Worm (Caenorhabditis elegans) whole organism, L4 larva: ENCODE measurements around the gene snpc-1.3.

ENCODE experiments used
- F10B5.3 ChIP-seq: sonication (generic microtip); optimal IDR thresholded peaks from 2 replicates; lab custom pipeline; 2016; ENCODE audit warnings: mild to moderate bottlenecking, missing genetic modification characterization, missing compliant biosample characterization
- F26F4.8 ChIP-seq: fragments of 200-800 bp; sonication (Bioruptor generic); conservative IDR thresholded peaks from 2 replicates; pipeline ENCODE4 v1.3.6; 2022; ENCODE audit warnings: missing genetic modification characterization, missing compliant biosample characterization
- Y75B8A.6 ChIP-seq: fragments of 200-800 bp; sonication (Bioruptor generic); IDR thresholded peaks from 2 replicates; pipeline ENCODE4 v1.3.6; 2022; ENCODE audit warnings: missing genetic modification reagents, missing genetic modification characterization, missing compliant biosample characterization
- ZK546.5 ChIP-seq, 2 experiments: sonication (generic microtip); optimal IDR thresholded peaks; 2 replicates each; lab custom pipeline; 2017; ENCODE audit warnings: missing biosample characterization in 2 of 2, missing genetic modification characterization in 2 of 2
- aha-1 ChIP-seq: fragments of 150-350 bp; peaks from one replicate; lab custom pipeline; 2014; ENCODE audit warnings: missing biosample characterization, missing genetic modification characterization
- aly-2 ChIP-seq: sonication (generic microtip); optimal IDR thresholded peaks from 2 replicates; lab custom pipeline; 2018; ENCODE audit warnings: missing biosample characterization, missing genetic modification characterization
- ama-1 ChIP-seq: fragments of 150-350 bp; optimal IDR thresholded peaks from 2 replicates; lab custom pipeline; 2014; ENCODE audit warnings: inconsistent platforms, mixed read lengths
- ceh-20 ChIP-seq: fragments of 200-800 bp; sonication (Bioruptor generic); IDR thresholded peaks from 2 replicates; pipeline ENCODE4 v1.3.6; 2022; ENCODE audit warnings: missing genetic modification reagents, missing genetic modification characterization, missing compliant biosample characterization
- ceh-28 ChIP-seq: fragments of 150-350 bp; optimal IDR thresholded peaks from 2 replicates; lab custom pipeline; 2014; ENCODE audit warnings: missing biosample characterization, missing genetic modification reagents, missing genetic modification characterization
- ceh-32 ChIP-seq: sonication (generic microtip); optimal IDR thresholded peaks from 2 replicates; lab custom pipeline; 2016; ENCODE audit warnings: mild to moderate bottlenecking, missing genetic modification characterization, missing compliant biosample characterization; ENCODE audit not compliant: poor library complexity
- ceh-44 ChIP-seq: fragments of 200-800 bp; sonication (Bioruptor generic); IDR thresholded peaks from 2 replicates; pipeline ENCODE4 v1.3.6; 2022; ENCODE audit warnings: missing genetic modification reagents, missing genetic modification characterization, missing compliant biosample characterization
- ceh-62 ChIP-seq: sonication (generic microtip); optimal IDR thresholded peaks from 2 replicates; lab custom pipeline; 2017; ENCODE audit warnings: missing biosample characterization, missing genetic modification characterization
- ceh-82 ChIP-seq: sonication (generic microtip); optimal IDR thresholded peaks from 2 replicates; lab custom pipeline; 2017; ENCODE audit warnings: missing biosample characterization, missing genetic modification characterization
- dmd-6 ChIP-seq: fragments of 200-800 bp; sonication (Bioruptor generic); IDR thresholded peaks from 2 replicates; pipeline ENCODE4 v1.3.6; 2022; ENCODE audit warnings: missing genetic modification reagents, missing genetic modification characterization, missing compliant biosample characterization
- dmd-9 ChIP-seq: fragments of 200-800 bp; sonication (Bioruptor generic); IDR thresholded peaks from 2 replicates; pipeline ENCODE4 v1.3.6; 2022; ENCODE audit warnings: missing genetic modification reagents, missing genetic modification characterization, missing compliant biosample characterization
- duxl-1 ChIP-seq: sonication (generic microtip); optimal IDR thresholded peaks from 2 replicates; lab custom pipeline; 2016; ENCODE audit warnings: mild to moderate bottlenecking, missing genetic modification characterization, moderate library complexity, missing compliant biosample characterization; ENCODE audit not compliant: poor library complexity
- fos-1 ChIP-seq: fragments of 150-350 bp; optimal IDR thresholded peaks from 2 replicates; lab custom pipeline; 2014; ENCODE audit warnings: missing biosample characterization, missing genetic modification characterization
- hif-1 ChIP-seq, 2 experiments: sonication (generic microtip); optimal IDR thresholded peaks; 2 replicates each; lab custom pipeline; 2016 to 2017; ENCODE audit warnings: missing compliant biosample characterization in 2 of 2, missing genetic modification characterization in 2 of 2, missing genetic modification reagents in 2 of 2, missing genotype in 2 of 2, mild to moderate bottlenecking in 1 of 2
- jun-1 ChIP-seq: fragments of 150-350 bp; optimal IDR thresholded peaks from 2 replicates; lab custom pipeline; 2014; ENCODE audit warnings: missing biosample characterization, missing genetic modification reagents, missing genetic modification characterization
- lim-7 ChIP-seq: fragments of 200-800 bp; sonication (Bioruptor generic); IDR thresholded peaks from 2 replicates; pipeline ENCODE4 v1.3.6; 2022; ENCODE audit warnings: missing genetic modification characterization, missing compliant biosample characterization
- madf-5 ChIP-seq, 2 experiments: fragments of 200-800 bp; sonication (Bioruptor generic); IDR thresholded peaks; 2 replicates each; pipeline ENCODE4 v1.3.6; 2022; ENCODE audit warnings: missing compliant biosample characterization in 2 of 2, missing genetic modification characterization in 2 of 2
- madf-9 ChIP-seq: fragments of 200-800 bp; sonication (Bioruptor generic); conservative IDR thresholded peaks from 2 replicates; pipeline ENCODE4 v1.3.6; 2022; ENCODE audit warnings: missing genetic modification reagents, missing genetic modification characterization, missing compliant biosample characterization
- mdl-1 ChIP-seq, 2 experiments: fragments of 150-350 bp in 1 of 2; sonication (generic microtip) in 1 of 2; optimal IDR thresholded peaks; 2 replicates each; lab custom pipeline; 2014 to 2017; ENCODE audit warnings: missing biosample characterization in 2 of 2, missing genetic modification characterization in 2 of 2
- mdt-29 ChIP-seq: fragments of 200-800 bp; sonication (Bioruptor generic); IDR thresholded peaks from 2 replicates; pipeline ENCODE4 v1.3.6; 2022; ENCODE audit warnings: missing genetic modification reagents, missing genetic modification characterization, missing compliant biosample characterization
- mep-1 ChIP-seq: fragments of 150-350 bp; sonication (generic microtip); optimal IDR thresholded peaks from 3 replicates; lab custom pipeline; 2014; ENCODE audit warnings: missing biosample characterization, missing genetic modification characterization
- mes-2 ChIP-seq: sonication (generic microtip); optimal IDR thresholded peaks from 2 replicates; lab custom pipeline; 2016; ENCODE audit warnings: missing genotype, mild to moderate bottlenecking, missing genetic modification characterization, missing compliant biosample characterization; ENCODE audit not compliant: poor library complexity, severe bottlenecking
- mxl-2 ChIP-seq: fragments of 200-800 bp; sonication (Bioruptor generic); conservative IDR thresholded peaks from 2 replicates; pipeline ENCODE4 v1.3.6; 2022; ENCODE audit warnings: missing genetic modification reagents, missing genetic modification characterization, missing compliant biosample characterization
- nhr-111 ChIP-seq: fragments of 200-800 bp; sonication (Bioruptor generic); optimal IDR thresholded peaks from 2 replicates; lab custom pipeline; 2018; ENCODE audit warnings: mild to moderate bottlenecking, missing genetic modification characterization, missing compliant biosample characterization
- nhr-237 ChIP-seq: sonication (generic microtip); optimal IDR thresholded peaks from 2 replicates; lab custom pipeline; 2017; ENCODE audit warnings: missing biosample characterization, missing genetic modification characterization
- nhr-41 ChIP-seq: fragments of 200-800 bp; sonication (Bioruptor generic); IDR thresholded peaks from 2 replicates; pipeline ENCODE4 v1.3.6; 2022; ENCODE audit warnings: missing genetic modification reagents, missing genetic modification characterization, missing compliant biosample characterization
- nhr-48 ChIP-seq: sonication (generic microtip); optimal IDR thresholded peaks from 2 replicates; lab custom pipeline; 2016; ENCODE audit warnings: mild to moderate bottlenecking, missing genetic modification characterization, missing compliant biosample characterization
- php-3 ChIP-seq: fragments of 200-800 bp; sonication (Bioruptor generic); IDR thresholded peaks from 2 replicates; pipeline ENCODE4 v1.3.6; 2022; ENCODE audit warnings: missing genetic modification reagents, missing genetic modification characterization, missing compliant biosample characterization
- set-16 ChIP-seq: fragments of 200-800 bp; sonication (Bioruptor generic); IDR thresholded peaks from 2 replicates; pipeline ENCODE4 v1.3.6; 2022; ENCODE audit warnings: missing genetic modification reagents, missing genetic modification characterization, missing compliant biosample characterization
- snpc-4 ChIP-seq: fragments of 150-350 bp; optimal IDR thresholded peaks from 2 replicates; lab custom pipeline; 2014; ENCODE audit warnings: missing biosample characterization, missing genetic modification characterization
- spr-3 ChIP-seq: fragments of 200-800 bp; sonication (Bioruptor generic); optimal IDR thresholded peaks from 2 replicates; lab custom pipeline; 2018; ENCODE audit warnings: mild to moderate bottlenecking, missing genetic modification characterization, missing compliant biosample characterization
- tag-97 ChIP-seq: fragments of 200-800 bp; sonication (Bioruptor generic); IDR thresholded peaks from 2 replicates; pipeline ENCODE4 v1.3.6; 2022; ENCODE audit warnings: missing genetic modification characterization, missing compliant biosample characterization
- tra-1 ChIP-seq: fragments of 200-800 bp; sonication (Bioruptor generic); IDR thresholded peaks from 2 replicates; pipeline ENCODE4 v1.3.6; 2022; ENCODE audit warnings: missing genetic modification reagents, missing genetic modification characterization, missing compliant biosample characterization
- unc-62 ChIP-seq, 3 experiments: fragments of 150-350 bp in 1 of 3; sonication (generic microtip); optimal IDR thresholded peaks in 2 of 3; peaks in 1 of 3; 1 replicate in 1 of 3; 2 replicates in 2 of 3; lab custom pipeline; 2014 to 2017; ENCODE audit warnings: missing biosample characterization in 3 of 3, missing genetic modification characterization in 3 of 3, missing genetic modification reagents in 3 of 3, missing genotype in 1 of 3
- vab-7 ChIP-seq: fragments of 200-800 bp; sonication (Bioruptor generic); IDR thresholded peaks from 2 replicates; pipeline ENCODE4 v1.3.6; 2022; ENCODE audit warnings: missing genetic modification reagents, missing genetic modification characterization, missing compliant biosample characterization
- ztf-7 ChIP-seq: fragments of 150-350 bp; optimal IDR thresholded peaks from 2 replicates; lab custom pipeline; 2014; ENCODE audit warnings: missing biosample characterization, missing genetic modification characterization

Gene snpc-1.3

DNA sequence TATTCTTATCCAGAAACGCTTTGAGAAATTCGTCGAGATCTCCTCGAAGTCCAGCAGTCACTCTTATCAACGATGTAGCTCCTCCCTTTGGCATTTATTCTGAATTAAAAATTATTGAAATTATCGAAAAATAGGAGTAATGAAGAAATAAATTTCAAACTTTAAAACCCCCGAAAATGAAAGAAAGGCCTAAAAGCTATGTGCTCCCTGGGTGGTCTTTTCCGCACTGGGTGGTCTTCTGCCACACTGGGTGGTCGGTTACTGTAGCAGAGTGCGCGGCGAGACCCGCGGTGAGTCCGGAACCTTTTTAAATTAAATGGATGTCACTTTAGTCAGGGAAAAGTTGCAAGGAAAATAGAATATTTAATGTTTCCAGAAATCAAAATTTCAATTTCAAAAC, at the start of gene snpc-1.3:
TSS of gene snpc-1.3 (minus strand) at position 101 of the 400 bp plus-strand sequence.
- 0 out of 2 replicates have a peak, but pooled peaks have one; percentile 63 for TF ChIP-seq tra-1 (GFP tag; lab: Robert Waterston, UW)
- no peak for TF ChIP-seq ZK546.5 (tag; optimal IDR thresholded peaks at IDR 0.05; lab: Kevin White, UChicago)

DNA sequence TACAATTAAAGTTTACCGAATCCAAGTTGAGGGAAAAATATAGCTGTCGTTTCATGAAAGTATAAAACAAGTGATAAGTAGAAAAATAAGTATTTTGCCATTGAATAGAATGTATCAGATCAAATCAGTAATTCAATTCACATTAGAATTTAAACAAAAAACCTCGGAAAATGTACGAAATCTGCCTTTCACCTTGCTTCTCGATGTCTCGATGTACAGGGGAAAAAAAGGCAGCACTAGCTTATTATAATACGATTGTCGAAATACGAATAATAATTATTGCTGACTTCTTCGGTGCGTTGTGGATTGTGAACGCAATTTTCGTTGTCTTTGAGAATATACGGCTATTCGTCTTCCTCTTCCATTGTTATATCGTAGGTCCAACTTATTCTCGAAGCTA, 49.8 kb upstream of the snpc-1.3 start, which contains the start of gene grl-18:
TSS of gene grl-18 (minus strand) at position 101 of the 400 bp plus-strand sequence.
- TF ChIP-seq F26F4.8 (GFP tag; lab: Robert Waterston, UW): no peak
- TF ChIP-seq ztf-7 (tag; lab: Kevin White, UChicago): no peak
- TF ChIP-seq Y75B8A.6 (GFP tag; lab: Robert Waterston, UW): no peak
- no peak for TF ChIP-seq tag-97
- no peak for TF ChIP-seq ceh-28

DNA sequence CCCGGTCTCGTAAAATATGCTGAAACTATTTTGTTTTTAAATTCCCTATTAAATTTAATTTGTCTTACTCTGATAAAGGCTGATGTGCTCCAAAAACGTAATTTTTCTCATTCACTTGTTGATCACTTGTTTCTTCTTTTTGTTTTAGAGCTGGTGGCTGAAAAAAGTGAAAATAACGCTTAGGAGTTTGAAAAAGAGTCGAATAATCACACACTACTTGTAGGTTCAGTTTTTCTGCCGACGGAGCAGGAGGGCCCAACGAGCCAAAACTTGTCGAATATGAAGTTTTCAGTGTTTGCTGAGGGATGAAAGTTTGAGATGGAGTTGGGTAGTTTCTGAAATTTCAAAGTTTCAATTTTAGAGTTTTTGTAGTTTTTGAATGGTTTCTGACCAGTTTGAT, 48.2 kb upstream of the snpc-1.3 start:
- no peak for TF ChIP-seq F10B5.3
- no peak for TF ChIP-seq mdl-1 (tag; optimal IDR thresholded peaks at IDR 0.05; lab: Kevin White, UChicago)
- no peak for TF ChIP-seq tag-97
- TF ChIP-seq ceh-28: no peak
- TF ChIP-seq php-3 (GFP tag; lab: Robert Waterston, UW): no peak
- no peak for TF ChIP-seq madf-9 (GFP tag; lab: Robert Waterston, UW)
- TF ChIP-seq ceh-82 (tag; lab: Kevin White, UChicago): no peak
- peak; percentile 92 for TF ChIP-seq aha-1 (tag; lab: Kevin White, UChicago)

DNA sequence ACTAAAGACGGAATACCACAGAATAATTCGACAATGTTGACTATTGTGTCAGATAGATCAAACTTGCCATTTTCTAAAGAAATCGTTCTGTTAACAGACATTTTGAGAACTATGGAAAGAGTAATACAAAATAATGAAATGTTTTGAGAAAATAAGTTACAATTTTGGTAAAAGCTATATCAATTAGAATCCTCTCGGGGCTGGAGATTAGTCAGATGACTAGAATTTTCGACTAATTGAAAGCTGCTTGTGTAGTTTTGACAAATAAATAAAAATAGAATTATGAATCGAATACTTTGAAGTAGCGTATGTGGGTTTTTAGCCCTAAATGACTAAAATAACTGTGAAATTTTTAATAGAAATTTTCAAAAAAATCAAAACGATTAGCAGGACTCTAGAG, 45.9 kb upstream of the snpc-1.3 start, which contains the start of gene srg-65:
TSS of gene srg-65 (minus strand) at position 101 of the 400 bp plus-strand sequence.
- TF ChIP-seq fos-1: no peak

DNA sequence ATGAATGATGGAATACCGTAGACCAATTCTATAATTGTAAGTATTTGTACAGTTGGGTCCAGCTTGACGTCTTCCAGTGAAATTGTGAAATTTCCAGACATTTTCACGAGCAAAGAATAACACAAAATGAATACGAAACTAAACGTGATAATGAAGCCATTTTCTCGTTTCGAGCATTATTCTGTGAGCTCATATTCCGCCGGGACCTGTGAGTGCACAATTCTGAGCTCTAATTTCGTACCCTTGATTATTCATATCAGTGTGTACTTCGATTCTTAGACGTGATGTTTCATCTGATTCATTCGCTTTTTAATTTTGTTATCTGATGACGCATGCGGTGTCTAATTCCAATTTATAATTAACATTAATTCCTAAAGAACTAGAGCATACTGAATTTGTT, 43.3 kb upstream of the snpc-1.3 start, which contains the start of gene srg-66:
TSS of gene srg-66 (minus strand) at position 101 of the 400 bp plus-strand sequence.
- no peak for TF ChIP-seq ceh-62 (tag; lab: Kevin White, UChicago)
- no peak for TF ChIP-seq hif-1 (tag; optimal IDR thresholded peaks at IDR 0.05; lab: Kevin White, UChicago)
- no peak for TF ChIP-seq ztf-7 (tag; lab: Kevin White, UChicago)
- TF ChIP-seq madf-5 (GFP tag; IDR thresholded peaks at IDR 0.05; lab: Robert Waterston, UW): no peak
- TF ChIP-seq nhr-237 (tag; lab: Kevin White, UChicago): no peak
- no peak for TF ChIP-seq snpc-4
- TF ChIP-seq mxl-2: no peak
- no peak for TF ChIP-seq nhr-48 (tag; lab: Kevin White, UChicago)
- TF ChIP-seq ceh-32 (tag; lab: Kevin White, UChicago): no peak
- no peak for TF ChIP-seq set-16
- TF ChIP-seq unc-62 (GFP tag; optimal IDR thresholded peaks at IDR 0.05 in 1 of 2; lab: Kevin White, UChicago): no peak
- no peak for TF ChIP-seq unc-62 (tag; optimal IDR thresholded peaks at IDR 0.05; lab: Kevin White, UChicago)
- TF ChIP-seq spr-3 (GFP tag; lab: Kevin White, UChicago): no peak
- TF ChIP-seq nhr-111 (GFP tag; lab: Kevin White, UChicago): no peak
- TF ChIP-seq jun-1 (tag; lab: Kevin White, UChicago): no peak
- TF ChIP-seq mep-1 (tag; lab: Kevin White, UChicago): no peak
- no peak for TF ChIP-seq dmd-6 (GFP tag; lab: Robert Waterston, UW)

DNA sequence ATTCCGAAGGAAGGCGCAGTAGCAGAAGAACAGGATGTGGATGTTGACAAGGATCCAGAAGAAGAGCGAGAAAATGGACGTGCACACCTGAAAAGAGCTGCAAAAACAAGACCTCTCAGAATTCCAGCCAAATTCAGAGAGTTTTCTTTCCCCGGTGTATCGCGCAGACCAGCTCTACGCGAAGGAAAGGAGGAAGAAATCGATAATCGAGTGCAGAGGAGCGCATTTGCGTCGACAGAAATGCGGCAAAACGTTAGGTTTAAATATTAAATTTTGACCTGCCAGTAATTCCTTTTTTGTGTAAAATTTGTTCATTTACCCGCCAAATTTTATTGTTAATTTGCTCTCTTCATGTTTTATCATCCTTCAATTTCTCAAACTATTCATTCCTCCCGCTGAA, 38.8 kb upstream of the snpc-1.3 start:
- TF ChIP-seq F26F4.8 (GFP tag; lab: Robert Waterston, UW) (no peak), aly-2 (tag; lab: Kevin White, UChicago) (no peak), nhr-41 (GFP tag; lab: Robert Waterston, UW) (no peak), ceh-44 (no peak), vab-7 (GFP tag; lab: Robert Waterston, UW) (no peak), duxl-1 (tag; lab: Kevin White, UChicago) (no peak), ceh-20 (no peak), ama-1 (lab: Kevin White, UChicago) (no peak), lim-7 (GFP tag; lab: Robert Waterston, UW) (no peak), mdt-29 (GFP tag; lab: Robert Waterston, UW) (no peak), mes-2 (tag; lab: Kevin White, UChicago) (no peak), dmd-9 (GFP tag; lab: Robert Waterston, UW) (no peak)
- TF ChIP-seq, all 104 proteins: peak for 0
